Fruit fly (Drosophila melanogaster) whole organism, embryonic: Measurements from ENCODE around the gene dj-1beta.

ENCODE experiments used
- Ada2b ChIP-seq: fragments of 200-800 bp; sonication (Bioruptor generic); IDR thresholded peaks from 2 replicates; pipeline ENCODE4 v1.3.6; 2022; ENCODE audit warnings: missing biosample characterization, missing genetic modification characterization
- Awh ChIP-seq: fragments of 200-800 bp; sonication (Bioruptor generic); IDR thresholded peaks from 2 replicates; pipeline ENCODE4, ENCODE4 v1.3.6; 2022; ENCODE audit warnings: missing biosample characterization, missing genetic modification characterization
- B-H2 ChIP-seq: fragments of 200-800 bp; sonication (Bioruptor generic); optimal IDR thresholded peaks from 2 replicates; lab custom pipeline; 2018; ENCODE audit warnings: missing biosample characterization, mild to moderate bottlenecking, missing genetic modification characterization
- CG1024 ChIP-seq: fragments of 200-800 bp; sonication (Bioruptor generic); IDR thresholded peaks from 2 replicates; pipeline ENCODE4 v1.3.6; 2022; ENCODE audit warnings: missing biosample characterization, missing genetic modification characterization
- CG11093 ChIP-seq: fragments of 200-800 bp; sonication (Bioruptor generic); IDR thresholded peaks from 3 replicates; pipeline ENCODE4 v1.3.6; 2022; ENCODE audit warnings: missing biosample characterization, missing genetic modification characterization
- CG11695 ChIP-seq: fragments of 200-800 bp; sonication (Bioruptor generic); IDR thresholded peaks from 3 replicates; pipeline ENCODE4 v1.3.6; 2022; ENCODE audit warnings: missing biosample characterization, missing genetic modification characterization
- CG12236 ChIP-seq: fragments of 200-800 bp; sonication (Bioruptor generic); optimal IDR thresholded peaks from 2 replicates; lab custom pipeline; 2016; ENCODE audit warnings: missing biosample characterization, missing genetic modification characterization
- CG1233 ChIP-seq: fragments of 200-800 bp; sonication (Bioruptor generic); optimal IDR thresholded peaks from 4 replicates; lab custom pipeline; 2018; ENCODE audit warnings: missing biosample characterization, mild to moderate bottlenecking, missing genetic modification characterization
- CG12744 ChIP-seq: fragments of 200-800 bp; sonication (Bioruptor generic); optimal IDR thresholded peaks from 2 replicates; lab custom pipeline; 2016; ENCODE audit warnings: missing biosample characterization, missing genetic modification characterization
- CG12942 ChIP-seq: fragments of 200-800 bp; sonication (Bioruptor generic); optimal IDR thresholded peaks from 3 replicates; lab custom pipeline; 2016; ENCODE audit warnings: missing biosample characterization, missing genetic modification characterization
- CG13894 ChIP-seq: fragments of 200-800 bp; sonication (Bioruptor generic); optimal IDR thresholded peaks from 3 replicates; lab custom pipeline; 2018; ENCODE audit warnings: missing biosample characterization, mild to moderate bottlenecking, missing genetic modification characterization, moderate library complexity
- CG14710 ChIP-seq: fragments of 200-800 bp; sonication (Bioruptor generic); optimal IDR thresholded peaks from 3 replicates; lab custom pipeline; 2019; ENCODE audit warnings: missing biosample characterization, mild to moderate bottlenecking, missing genetic modification characterization, moderate library complexity
- CG14860 ChIP-seq: fragments of 200-800 bp; sonication (Bioruptor generic); IDR thresholded peaks from 3 replicates; pipeline ENCODE4 v1.3.6; 2022; ENCODE audit warnings: missing biosample characterization, missing genetic modification characterization; ENCODE audit not compliant: partially characterized antibody
- CG15601 ChIP-seq: fragments of 200-800 bp; sonication (Bioruptor generic); optimal IDR thresholded peaks from 3 replicates; lab custom pipeline; 2019; ENCODE audit warnings: missing biosample characterization, mild to moderate bottlenecking, missing genetic modification characterization, moderate library complexity
- CG18476 ChIP-seq: fragments of 200-800 bp; sonication (Bioruptor generic); optimal IDR thresholded peaks from 2 replicates; lab custom pipeline; 2016; ENCODE audit warnings: missing biosample characterization, mild to moderate bottlenecking, missing genetic modification characterization
- CG18764 ChIP-seq: fragments of 200-800 bp; sonication (Bioruptor generic); optimal IDR thresholded peaks from 3 replicates; lab custom pipeline; 2016; ENCODE audit warnings: missing biosample characterization, missing genetic modification characterization
- CG43689 ChIP-seq: fragments of 200-800 bp; sonication (Bioruptor generic); IDR thresholded peaks from 2 replicates; pipeline ENCODE4 v1.3.6; 2022; ENCODE audit warnings: missing biosample characterization, missing genetic modification characterization
- CG5180 ChIP-seq: fragments of 200-800 bp; sonication (Bioruptor generic); optimal IDR thresholded peaks from 3 replicates; lab custom pipeline; 2017; ENCODE audit warnings: missing biosample characterization, missing genetic modification characterization, mild to moderate bottlenecking, moderate library complexity, missing genetic modification reagents
- CG6272 ChIP-seq: fragments of 200-800 bp; sonication (Bioruptor generic); IDR thresholded peaks from 2 replicates; pipeline ENCODE4 v1.3.6; 2022; ENCODE audit warnings: missing biosample characterization, missing genetic modification characterization
- CG6654 ChIP-seq: fragments of 200-800 bp; sonication (Bioruptor generic); optimal IDR thresholded peaks from 2 replicates; lab custom pipeline; 2017; ENCODE audit warnings: missing biosample characterization, mild to moderate bottlenecking, missing genetic modification characterization
- CG6689 ChIP-seq: fragments of 200-800 bp; sonication (Bioruptor generic); IDR thresholded peaks from 2 replicates; pipeline ENCODE4 v1.3.6; 2022; ENCODE audit warnings: missing biosample characterization, missing genetic modification characterization
- CG7839 ChIP-seq: fragments of 200-800 bp; sonication (Bioruptor generic); optimal IDR thresholded peaks from 3 replicates; lab custom pipeline; 2018; ENCODE audit warnings: missing biosample characterization, mild to moderate bottlenecking, missing genetic modification characterization, moderate library complexity
- CG8944 ChIP-seq: fragments of 200-800 bp; sonication (Bioruptor generic); optimal IDR thresholded peaks from 3 replicates; lab custom pipeline; 2016; ENCODE audit warnings: missing biosample characterization, missing genetic modification characterization
- CkIIα-i1 ChIP-seq: fragments of 200-800 bp; sonication (Bioruptor generic); IDR thresholded peaks from 2 replicates; pipeline ENCODE4 v1.3.6; 2022; ENCODE audit warnings: missing biosample characterization, missing genetic modification characterization
- Dek ChIP-seq: fragments of 200-800 bp; sonication (Bioruptor generic); optimal IDR thresholded peaks from 3 replicates; lab custom pipeline; 2019; ENCODE audit warnings: missing biosample characterization, mild to moderate bottlenecking, missing genetic modification characterization, moderate library complexity
- Fer1 ChIP-seq: fragments of 200-800 bp; sonication (Bioruptor generic); optimal IDR thresholded peaks from 2 replicates; lab custom pipeline; 2017; ENCODE audit warnings: missing biosample characterization, mild to moderate bottlenecking, missing genetic modification characterization
- Fer2 ChIP-seq: fragments of 200-800 bp; sonication (Bioruptor generic); optimal IDR thresholded peaks from 2 replicates; lab custom pipeline; 2018; ENCODE audit warnings: missing biosample characterization, mild to moderate bottlenecking, missing genetic modification characterization, moderate library complexity
- Hmx ChIP-seq: fragments of 200-800 bp; sonication (Bioruptor generic); optimal IDR thresholded peaks from 2 replicates; lab custom pipeline; 2016; ENCODE audit warnings: missing biosample characterization, missing genetic modification characterization
- Lhr ChIP-seq: fragments of 200-800 bp; sonication (Bioruptor generic); optimal IDR thresholded peaks from 3 replicates; lab custom pipeline; 2017; ENCODE audit warnings: mild to moderate bottlenecking, missing biosample characterization, missing genetic modification reagents, missing genetic modification characterization
- NC2β ChIP-seq: fragments of 200-800 bp; sonication (Bioruptor generic); optimal IDR thresholded peaks from 2 replicates; lab custom pipeline; 2016; ENCODE audit warnings: missing biosample characterization, missing genetic modification characterization
- Nf-YB ChIP-seq: fragments of 200-800 bp; sonication (Bioruptor generic); optimal IDR thresholded peaks from 3 replicates; lab custom pipeline; 2019; ENCODE audit warnings: missing biosample characterization, mild to moderate bottlenecking, missing genetic modification characterization, moderate library complexity
- Opbp ChIP-seq: fragments of 200-800 bp; sonication (Bioruptor generic); IDR thresholded peaks from 3 replicates; pipeline ENCODE4 v1.3.6; 2022; ENCODE audit warnings: missing biosample characterization, missing genetic modification characterization; ENCODE audit not compliant: partially characterized antibody
- Rfx ChIP-seq: fragments of 200-800 bp; sonication (Bioruptor generic); IDR thresholded peaks from 2 replicates; pipeline ENCODE4 v1.3.6; 2022; ENCODE audit warnings: missing biosample characterization, missing genetic modification characterization
- Trl ChIP-seq, 3 experiments: fragments of >200 bp in 2 of 3; fragments of 200-800 bp in 1 of 3; sonication (Bioruptor generic) in 1 of 3; optimal IDR thresholded peaks; 2 replicates in 1 of 3; 3 replicates in 2 of 3; lab custom pipeline; 2016 to 2017; ENCODE audit warnings: missing biosample characterization in 1 of 3, missing genetic modification characterization in 1 of 3
- ara ChIP-seq: fragments of 200-800 bp; sonication (Bioruptor generic); IDR thresholded peaks from 2 replicates; pipeline ENCODE4 v1.3.6; 2022; ENCODE audit warnings: missing biosample characterization, missing genetic modification characterization
- ash1 ChIP-seq: fragments of 200-800 bp; sonication (Bioruptor generic); optimal IDR thresholded peaks from 2 replicates; lab custom pipeline; 2018; ENCODE audit warnings: missing biosample characterization, mild to moderate bottlenecking, missing genetic modification characterization
- bowl ChIP-seq: fragments of 200-800 bp; sonication (Bioruptor generic); IDR thresholded peaks from 2 replicates; pipeline ENCODE4 v1.3.6; 2022; ENCODE audit warnings: missing biosample characterization, missing genetic modification characterization
- bsh ChIP-seq, 2 experiments: fragments of 200-800 bp; sonication (Bioruptor generic); optimal IDR thresholded peaks; 2 replicates each; lab custom pipeline; 2017 to 2018; ENCODE audit warnings: mild to moderate bottlenecking in 2 of 2, missing biosample characterization in 2 of 2, missing genetic modification characterization in 2 of 2, moderate library complexity in 1 of 2
- chn ChIP-seq: fragments of 200-800 bp; sonication (Bioruptor generic); optimal IDR thresholded peaks from 2 replicates; lab custom pipeline; 2016; ENCODE audit warnings: missing biosample characterization, missing genetic modification characterization
- dm ChIP-seq: fragments of 200-800 bp; sonication (Bioruptor generic); optimal IDR thresholded peaks from 3 replicates; lab custom pipeline; 2016; ENCODE audit warnings: missing biosample characterization, missing genetic modification characterization
- ewg ChIP-seq: fragments of 200-800 bp; sonication (Bioruptor generic); optimal IDR thresholded peaks from 3 replicates; lab custom pipeline; 2017; ENCODE audit warnings: mild to moderate bottlenecking, missing biosample characterization, missing genetic modification reagents, missing genetic modification characterization
- ham ChIP-seq: fragments of 200-800 bp; sonication (Bioruptor generic); IDR thresholded peaks from 2 replicates; pipeline ENCODE4 v1.3.6; 2022; ENCODE audit warnings: missing biosample characterization, missing genetic modification characterization
- ind ChIP-seq: fragments of 200-800 bp; sonication (Bioruptor generic); optimal IDR thresholded peaks from 3 replicates; lab custom pipeline; 2016; ENCODE audit warnings: missing biosample characterization, missing genetic modification characterization
- psq ChIP-seq: fragments of 200-800 bp; sonication (Bioruptor generic); optimal IDR thresholded peaks from 2 replicates; lab custom pipeline; 2017; ENCODE audit warnings: missing biosample characterization, missing genetic modification characterization
- salm ChIP-seq: fragments of 200-800 bp; sonication (Bioruptor generic); optimal IDR thresholded peaks from 2 replicates; lab custom pipeline; 2018; ENCODE audit warnings: missing biosample characterization, mild to moderate bottlenecking, missing genetic modification characterization
- slp2 ChIP-seq: fragments of 200-800 bp; sonication (Bioruptor generic); optimal IDR thresholded peaks from 2 replicates; lab custom pipeline; 2016; ENCODE audit warnings: missing biosample characterization, missing genetic modification characterization
- sob ChIP-seq: fragments of 200-800 bp; sonication (Bioruptor generic); IDR thresholded peaks from 2 replicates; pipeline ENCODE4 v1.3.6; 2022; ENCODE audit warnings: missing biosample characterization, missing genetic modification characterization
- wdn ChIP-seq: fragments of 200-800 bp; sonication (Bioruptor generic); IDR thresholded peaks from 2 replicates; pipeline ENCODE4 v1.3.6; 2022; ENCODE audit warnings: missing biosample characterization, missing genetic modification characterization
- z ChIP-seq: fragments of 200-800 bp; sonication (Bioruptor generic); IDR thresholded peaks from 3 replicates; pipeline ENCODE4 v1.3.6; 2022; ENCODE audit warnings: missing biosample characterization, missing genetic modification characterization
- zen2 ChIP-seq: fragments of 200-800 bp; sonication (Bioruptor generic); IDR thresholded peaks from 3 replicates; pipeline ENCODE4 v1.3.6; 2022; ENCODE audit warnings: missing biosample characterization, missing genetic modification characterization; ENCODE audit not compliant: partially characterized antibody

Gene dj-1beta

DNA sequence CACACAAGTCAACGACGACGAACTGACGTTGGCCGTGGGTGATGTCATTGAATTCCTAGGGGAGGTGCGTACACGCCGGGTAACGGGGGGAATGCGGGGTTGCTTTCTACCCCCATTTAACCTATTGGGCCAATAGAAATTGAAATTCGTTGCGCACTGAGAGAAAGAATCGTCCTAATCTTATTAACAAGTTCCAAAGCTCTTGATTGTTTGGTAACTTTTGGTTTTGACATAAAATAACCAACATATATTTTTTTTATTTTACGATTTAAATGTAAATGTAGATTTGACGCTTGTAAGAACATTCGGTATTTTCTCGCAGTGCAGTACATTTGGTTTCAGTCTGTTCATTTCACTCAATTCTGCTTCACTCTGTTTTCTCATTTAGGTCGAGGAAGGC, 10.3 kb downstream of the dj-1beta start (continued):
- TF ChIP-seq CG12744 (GFP tag; lab: Kevin White, UChicago) (peak; percentile 81), CG6689 (peak; percentile 69), dm (peak; percentile 49), bowl (0 out of 2 replicates have a peak, but pooled peaks have one; percentile 30), CG43689 (GFP tag; lab: Robert Waterston, UW) (peak; percentile 10; the same call in 1 of the 2 replicates), Rfx (GFP tag; lab: Robert Waterston, UW) (peak; percentile 79), CG1024 (GFP tag; lab: Robert Waterston, UW) (peak; percentile 63), CG14710 (tag; lab: Kevin White, UChicago) (peak; percentile 84), Dek (tag; lab: Kevin White, UChicago) (peak; percentile 71), zen2 (GFP tag; lab: Robert Waterston, UW) (no peak), CG15601 (tag; lab: Kevin White, UChicago) (peak; percentile 88), CG18764 (GFP tag; lab: Kevin White, UChicago) (peak; percentile 70), B-H2 (GFP tag; lab: Kevin White, UChicago) (peak; percentile 43), CkIIα-i1 (GFP tag; lab: Robert Waterston, UW) (no peak), Fer1 (peak; percentile 80), slp2 (GFP tag; lab: Kevin White, UChicago) (peak; percentile 74), Hmx (GFP tag; lab: Kevin White, UChicago) (peak; percentile 59), sob (GFP tag; lab: Robert Waterston, UW) (peak; percentile 68), CG6654 (peak; percentile 48), CG7839 (tag; lab: Kevin White, UChicago) (peak; percentile 92), CG6272 (GFP tag; lab: Robert Waterston, UW) (peak; percentile 43; the same call in 1 of the 2 replicates), CG12236 (peak; percentile 66), CG14860 (GFP tag; lab: Robert Waterston, UW) (no peak), Awh (GFP tag; lab: Robert Waterston, UW) (peak; percentile 82), ind (GFP tag; lab: Kevin White, UChicago) (peak; percentile 68), chn (GFP tag; lab: Kevin White, UChicago) (peak; percentile 79), psq (GFP tag; lab: Kevin White, UChicago) (peak; percentile 54), CG5180 (GFP tag; lab: Kevin White, UChicago) (peak; percentile 73), CG13894 (tag; lab: Kevin White, UChicago) (peak; percentile 70), Nf-YB (peak; percentile 87), ewg (GFP tag; lab: Kevin White, UChicago) (peak; percentile 76), CG1233 (peak; percentile 77), NC2β (GFP tag; lab: Kevin White, UChicago) (peak; percentile 82), Lhr (GFP tag; lab: Kevin White, UChicago) (peak; percentile 69), salm (tag; lab: Kevin White, UChicago) (peak; percentile 75), ham (GFP tag; lab: Robert Waterston, UW) (peak; percentile 50; the same call in 1 of the 2 replicates), Fer2 (tag; lab: Kevin White, UChicago) (peak; percentile 37), z (peak; percentile 59; the same call in 1 of the 3 replicates), Opbp (GFP tag; lab: Robert Waterston, UW) (no peak), CG8944 (GFP tag; lab: Kevin White, UChicago) (peak; percentile 14), ara (GFP tag; lab: Robert Waterston, UW) (peak; percentile 79), bsh (GFP tag; optimal IDR thresholded peaks at IDR 0.05; lab: Kevin White, UChicago) (peak in 1 of 2 experiments; percentile 96), wdn (GFP tag; lab: Robert Waterston, UW) (peak; percentile 79), Trl (optimal IDR thresholded peaks at IDR 0.05; lab: Kevin White, UChicago) (no peak), Trl (GFP tag; optimal IDR thresholded peaks at IDR 0.05; lab: Kevin White, UChicago) (peak; percentile 76), ash1 (GFP tag; lab: Kevin White, UChicago) (no peak), CG11093 (GFP tag; lab: Robert Waterston, UW) (0 out of 3 replicates have a peak, but pooled peaks have one; percentile 12), CG18476 (GFP tag; lab: Kevin White, UChicago) (peak; percentile 72), CG11695 (GFP tag; lab: Robert Waterston, UW) (peak; percentile 79), Ada2b (peak; percentile 81), CG12942 (GFP tag; lab: Kevin White, UChicago) (peak; percentile 63)
